Worm (Caenorhabditis elegans): Measurements from ENCODE around the gene eif-3.B.

ce11 chrII:14822419-14822818 lies 27.2 kb downstream of the eif-3.B start:
- TF ChIP-seq ama-1 (optimal IDR thresholded peaks at IDR 0.05) (no peak), sox-4 (tag; optimal IDR thresholded peaks at IDR 0.05) (no peak)

All from whole organism, late embryonic.